Worm (Caenorhabditis elegans) whole organism, mixed stage, embryonic: Measurements from ENCODE around the gene Y69H2.17.

ENCODE experiments used
- bed-3 ChIP-seq: fragments of 200-800 bp; sonication (Bioruptor generic); optimal IDR thresholded peaks from 3 replicates; lab custom pipeline; 2018; ENCODE audit warnings: mild to moderate bottlenecking, missing genetic modification characterization, moderate library complexity, missing compliant biosample characterization
- blmp-1 ChIP-seq: fragments of 150-350 bp; optimal IDR thresholded peaks from 2 replicates; lab custom pipeline; 2014; ENCODE audit warnings: missing biosample characterization, missing genetic modification characterization
- ceh-43 ChIP-seq: fragments of 200-800 bp; sonication (Bioruptor generic); optimal IDR thresholded peaks from 2 replicates; lab custom pipeline; 2018; ENCODE audit warnings: mild to moderate bottlenecking, missing genetic modification characterization, moderate library complexity, missing compliant biosample characterization
- ceh-83 ChIP-seq: fragments of 200-800 bp; sonication (Bioruptor generic); optimal IDR thresholded peaks from 2 replicates; lab custom pipeline; 2018; ENCODE audit warnings: mild to moderate bottlenecking, missing genetic modification characterization, missing compliant biosample characterization
- cnd-1 ChIP-seq: fragments of 200-800 bp; sonication (Bioruptor generic); optimal IDR thresholded peaks from 2 replicates; lab custom pipeline; 2018; ENCODE audit warnings: mild to moderate bottlenecking, missing genetic modification characterization, missing compliant biosample characterization
- drap-1 ChIP-seq: fragments of 200-800 bp; sonication (Bioruptor generic); optimal IDR thresholded peaks from 3 replicates; lab custom pipeline; 2018; ENCODE audit warnings: mild to moderate bottlenecking, missing genetic modification characterization, missing compliant biosample characterization
- elt-1 ChIP-seq: sonication (generic microtip); optimal IDR thresholded peaks from 2 replicates; lab custom pipeline; 2017; ENCODE audit warnings: missing genetic modification characterization, mild to moderate bottlenecking, missing compliant biosample characterization, antibody characterized with exemption, moderate library complexity, borderline replicate concordance; ENCODE audit not compliant: insufficient read depth
- elt-3 ChIP-seq: fragments of 150-350 bp; optimal IDR thresholded peaks from 2 replicates; lab custom pipeline; 2014; ENCODE audit warnings: missing biosample characterization, missing genetic modification characterization
- flh-1 ChIP-seq: fragments of 200-800 bp; sonication (Bioruptor generic); optimal IDR thresholded peaks from 2 replicates; lab custom pipeline; 2018; ENCODE audit warnings: mild to moderate bottlenecking, missing genetic modification characterization, moderate library complexity, missing compliant biosample characterization
- ham-2 ChIP-seq: fragments of 200-800 bp; sonication (Bioruptor generic); optimal IDR thresholded peaks from 2 replicates; lab custom pipeline; 2018; ENCODE audit warnings: mild to moderate bottlenecking, missing genetic modification characterization, missing compliant biosample characterization
- hlh-1 ChIP-seq: fragments of 150-350 bp; optimal IDR thresholded peaks from 2 replicates; lab custom pipeline; 2014; ENCODE audit warnings: missing biosample characterization, missing genetic modification reagents, missing genetic modification characterization
- lin-13 ChIP-seq: fragments of 150-350 bp; optimal IDR thresholded peaks from 2 replicates; lab custom pipeline; 2014; ENCODE audit warnings: missing biosample characterization, missing genetic modification characterization
- lin-32 ChIP-seq: fragments of 200-800 bp; sonication (Bioruptor generic); optimal IDR thresholded peaks from 2 replicates; lab custom pipeline; 2018; ENCODE audit warnings: mild to moderate bottlenecking, missing genetic modification characterization, missing compliant biosample characterization
- mab-5 ChIP-seq: fragments of 150-350 bp; optimal IDR thresholded peaks from 2 replicates; lab custom pipeline; 2014; ENCODE audit warnings: missing biosample characterization, missing genetic modification characterization
- mep-1 ChIP-seq: fragments of 150-350 bp; optimal IDR thresholded peaks from 2 replicates; lab custom pipeline; 2017; ENCODE audit warnings: missing biosample characterization, missing genetic modification reagents, missing genetic modification characterization, inconsistent platforms
- mls-2 ChIP-seq: sonication (generic microtip); optimal IDR thresholded peaks from 2 replicates; lab custom pipeline; 2016; ENCODE audit warnings: mild to moderate bottlenecking, missing genetic modification characterization, moderate library complexity, missing compliant biosample characterization
- nhr-12 ChIP-seq: fragments of 150-350 bp; optimal IDR thresholded peaks from 2 replicates; lab custom pipeline; 2014; ENCODE audit warnings: missing biosample characterization, missing genetic modification characterization
- nhr-2 ChIP-seq: fragments of 150-350 bp; optimal IDR thresholded peaks from 2 replicates; lab custom pipeline; 2014; ENCODE audit warnings: missing biosample characterization, missing genetic modification characterization
- nhr-237 ChIP-seq: fragments of 150-350 bp; optimal IDR thresholded peaks from 2 replicates; lab custom pipeline; 2014; ENCODE audit warnings: missing biosample characterization, missing genetic modification characterization
- nhr-28 ChIP-seq: fragments of 150-350 bp; optimal IDR thresholded peaks from 2 replicates; lab custom pipeline; 2014; ENCODE audit warnings: missing biosample characterization, missing genetic modification characterization
- nhr-76 ChIP-seq: sonication (generic microtip); optimal IDR thresholded peaks from 2 replicates; lab custom pipeline; 2017; ENCODE audit warnings: missing biosample characterization, missing genetic modification characterization
- pha-4 ChIP-seq: fragments of 150-350 bp; optimal IDR thresholded peaks from 2 replicates; lab custom pipeline; 2018; ENCODE audit warnings: missing biosample characterization, missing genetic modification reagents, missing genetic modification characterization
- sem-2 ChIP-seq: fragments of 200-800 bp; sonication (Bioruptor generic); optimal IDR thresholded peaks from 2 replicates; lab custom pipeline; 2018; ENCODE audit warnings: mild to moderate bottlenecking, missing genetic modification characterization, missing compliant biosample characterization
- snpc-4 ChIP-seq: fragments of 150-350 bp; optimal IDR thresholded peaks from 2 replicates; lab custom pipeline; 2014; ENCODE audit warnings: missing biosample characterization, missing genetic modification characterization
- sptf-1 ChIP-seq: sonication (generic microtip); optimal IDR thresholded peaks from 2 replicates; lab custom pipeline; 2017; ENCODE audit warnings: mild to moderate bottlenecking, missing genetic modification characterization, moderate library complexity, missing compliant biosample characterization
- tbx-8 ChIP-seq: fragments of 200-800 bp; sonication (Bioruptor generic); optimal IDR thresholded peaks from 2 replicates; lab custom pipeline; 2018; ENCODE audit warnings: mild to moderate bottlenecking, missing genetic modification characterization, moderate library complexity, missing compliant biosample characterization
- unc-120 ChIP-seq: sonication (generic microtip); optimal IDR thresholded peaks from 2 replicates; lab custom pipeline; 2017; ENCODE audit warnings: missing genetic modification characterization, missing compliant biosample characterization; ENCODE audit not compliant: poor library complexity, severe bottlenecking
- unc-39 ChIP-seq: fragments of 150-350 bp; optimal IDR thresholded peaks from 2 replicates; lab custom pipeline; 2014; ENCODE audit warnings: missing biosample characterization, missing genetic modification characterization
- unc-62 ChIP-seq: fragments of 150-350 bp; optimal IDR thresholded peaks from 2 replicates; lab custom pipeline; 2014; ENCODE audit warnings: missing biosample characterization, missing genetic modification reagents, missing genetic modification characterization
- zip-8 ChIP-seq: fragments of 150-350 bp; optimal IDR thresholded peaks from 2 replicates; lab custom pipeline; 2014; ENCODE audit warnings: missing biosample characterization, missing genetic modification characterization
- ztf-11 ChIP-seq: fragments of 150-350 bp; optimal IDR thresholded peaks from 2 replicates; lab custom pipeline; 2014; ENCODE audit warnings: missing biosample characterization, missing genetic modification characterization

Y69H2.17 gene

ce11 chrV:18662333-18662732 is 22.4 kb upstream of the Y69H2.17 start:
- TF ChIP-seq unc-120 (no peak), elt-3 (tag; lab: Kevin White, UChicago) (no peak), sem-2 (GFP tag; lab: Kevin White, UChicago) (no peak), tbx-8 (GFP tag; lab: Kevin White, UChicago) (no peak), sptf-1 (tag; lab: Kevin White, UChicago) (no peak), unc-39 (tag; lab: Kevin White, UChicago) (no peak), mls-2 (tag; lab: Kevin White, UChicago) (no peak), ceh-43 (no peak), lin-32 (no peak), hlh-1 (no peak), unc-62 (GFP tag; lab: Kevin White, UChicago) (no peak), bed-3 (no peak)

- no peak for TF ChIP-seq nhr-2 (tag; lab: Kevin White, UChicago)
- no peak for TF ChIP-seq lin-13
- TF ChIP-seq nhr-28 (tag; lab: Kevin White, UChicago) = no peak
- TF ChIP-seq zip-8 (tag; lab: Kevin White, UChicago) = no peak
- TF ChIP-seq tbx-8 (GFP tag; lab: Kevin White, UChicago) = no peak
- no peak for TF ChIP-seq unc-120
- no peak for TF ChIP-seq unc-62 (GFP tag; lab: Kevin White, UChicago)
- TF ChIP-seq unc-39 (tag; lab: Kevin White, UChicago) = no peak
- no peak for TF ChIP-seq sem-2 (GFP tag; lab: Kevin White, UChicago)
- no peak for TF ChIP-seq cnd-1 (tag; lab: Kevin White, UChicago)
- no peak for TF ChIP-seq ceh-83 (GFP tag; lab: Kevin White, UChicago)
- no peak for TF ChIP-seq pha-4 (tag; lab: Kevin White, UChicago)
- no peak for TF ChIP-seq bed-3
- no peak for TF ChIP-seq mab-5 (tag; lab: Kevin White, UChicago)
Measured at ce11 chrV:18664026-18664425, 20.7 kb upstream of the Y69H2.17 start, which contains the start of gene Y69H2.3. Gene Y69H2.3 (minus strand): TSS chrV:18664126.

ce11 chrV:18667179-18667578 is 17.6 kb upstream of the Y69H2.17 start:
- no peak for TF ChIP-seq zip-8 (tag; lab: Kevin White, UChicago)
- no peak for TF ChIP-seq unc-62 (GFP tag; lab: Kevin White, UChicago)
- TF ChIP-seq blmp-1 (tag; lab: Kevin White, UChicago) = no peak
- TF ChIP-seq lin-13 = no peak
- no peak for TF ChIP-seq unc-120
- TF ChIP-seq mls-2 (tag; lab: Kevin White, UChicago) = no peak
- TF ChIP-seq nhr-28 (tag; lab: Kevin White, UChicago) = no peak
- no peak for TF ChIP-seq flh-1 (GFP tag; lab: Kevin White, UChicago)

ce11 chrV:18670017-18670416 is 14.7 kb upstream of the Y69H2.17 start, which contains the start of gene Y69H2.10:
Gene Y69H2.10 (plus strand): TSS chrV:18670317.
- no peak for TF ChIP-seq unc-120
- no peak for TF ChIP-seq nhr-76

ce11 chrV:18671811-18672210 is 12.9 kb upstream of the Y69H2.17 start:
- no peak for TF ChIP-seq lin-13
- TF ChIP-seq blmp-1 (tag; lab: Kevin White, UChicago) = no peak
- TF ChIP-seq nhr-12 (tag; lab: Kevin White, UChicago) = no peak
- no peak for TF ChIP-seq hlh-1
- TF ChIP-seq ceh-43 = no peak
- no peak for TF ChIP-seq mep-1 (tag; lab: Kevin White, UChicago)
- TF ChIP-seq unc-39 (tag; lab: Kevin White, UChicago) = no peak
- TF ChIP-seq ham-2 = no peak
- no peak for TF ChIP-seq zip-8 (tag; lab: Kevin White, UChicago)

ce11 chrV:18674367-18674766 is 10.4 kb upstream of the Y69H2.17 start:
- TF ChIP-seq ceh-83 (GFP tag; lab: Kevin White, UChicago) (no peak), drap-1 (GFP tag; lab: Kevin White, UChicago) (peak; percentile 52), lin-32 (no peak), nhr-237 (tag; lab: Kevin White, UChicago) (no peak), bed-3 (no peak)

- TF ChIP-seq nhr-2 (tag; lab: Kevin White, UChicago) (no peak), sem-2 (GFP tag; lab: Kevin White, UChicago) (no peak), lin-32 (no peak), zip-8 (tag; lab: Kevin White, UChicago) (no peak), ztf-11 (tag; lab: Kevin White, UChicago) (no peak), hlh-1 (no peak), bed-3 (no peak), mep-1 (tag; lab: Kevin White, UChicago) (no peak), snpc-4 (tag; lab: Kevin White, UChicago) (no peak), mls-2 (tag; lab: Kevin White, UChicago) (no peak), flh-1 (GFP tag; lab: Kevin White, UChicago) (no peak), nhr-237 (tag; lab: Kevin White, UChicago) (no peak), elt-1 (tag; lab: Kevin White, UChicago) (no peak), lin-13 (no peak), pha-4 (tag; lab: Kevin White, UChicago) (no peak)
Measured at ce11 chrV:18687361-18687760, 2.6 kb downstream of the Y69H2.17 start.
